Worm (Caenorhabditis elegans) whole organism, L4 larva: Measurements from ENCODE around the gene Y71H2B.11.

Experiments used
- F26F4.8 ChIP-seq: fragments of 200-800 bp; sonication (Bioruptor generic); conservative IDR thresholded peaks from 2 replicates; pipeline ENCODE4 v1.3.6; 2022; ENCODE audit warnings: missing genetic modification characterization, missing compliant biosample characterization
- F44E2.7 ChIP-seq: fragments of 200-800 bp; sonication (Bioruptor generic); IDR thresholded peaks from 2 replicates; pipeline ENCODE4 v2.1.2; 2022; ENCODE audit warnings: missing genetic modification characterization, missing compliant biosample characterization
- F49E8.2 ChIP-seq: sonication (generic microtip); optimal IDR thresholded peaks from 2 replicates; lab custom pipeline; 2016; ENCODE audit warnings: missing compliant biosample characterization, mild to moderate bottlenecking, missing genetic modification characterization, borderline replicate concordance
- T20F7.1 ChIP-seq: fragments of 200-800 bp; sonication (Bioruptor generic); optimal IDR thresholded peaks from 2 replicates; lab custom pipeline; 2018; ENCODE audit warnings: mild to moderate bottlenecking, missing genetic modification characterization, missing compliant biosample characterization
- Y105C5A.15 ChIP-seq: fragments of 200-800 bp; sonication (Bioruptor generic); IDR thresholded peaks from 2 replicates; pipeline ENCODE4 v1.3.6; 2022; ENCODE audit warnings: missing genetic modification characterization, missing compliant biosample characterization
- Y5F2A.4 ChIP-seq: fragments of 200-800 bp; sonication (Bioruptor generic); optimal IDR thresholded peaks from 2 replicates; lab custom pipeline; 2018; ENCODE audit warnings: mild to moderate bottlenecking, missing genetic modification characterization, missing compliant biosample characterization
- ZK337.2 ChIP-seq: fragments of 200-800 bp; sonication (Bioruptor generic); IDR thresholded peaks from 2 replicates; pipeline ENCODE4 v1.3.6; 2022; ENCODE audit warnings: missing genetic modification reagents, missing genetic modification characterization, missing compliant biosample characterization
- aha-1 ChIP-seq: fragments of 150-350 bp; peaks from one replicate; lab custom pipeline; 2014; ENCODE audit warnings: missing biosample characterization, missing genetic modification characterization
- ama-1 ChIP-seq: fragments of 150-350 bp; optimal IDR thresholded peaks from 2 replicates; lab custom pipeline; 2014; ENCODE audit warnings: inconsistent platforms, mixed read lengths
- ceh-20 ChIP-seq: fragments of 200-800 bp; sonication (Bioruptor generic); IDR thresholded peaks from 2 replicates; pipeline ENCODE4 v1.3.6; 2022; ENCODE audit warnings: missing genetic modification reagents, missing genetic modification characterization, missing compliant biosample characterization
- ceh-82 ChIP-seq: sonication (generic microtip); optimal IDR thresholded peaks from 2 replicates; lab custom pipeline; 2017; ENCODE audit warnings: missing biosample characterization, missing genetic modification characterization
- daf-16 ChIP-seq, 3 experiments: sonication (generic microtip); optimal IDR thresholded peaks; 2 replicates each; lab custom pipeline; 2016 to 2017; ENCODE audit warnings: missing genetic modification characterization in 3 of 3, missing genetic modification reagents in 3 of 3, mild to moderate bottlenecking in 2 of 3, missing compliant biosample characterization in 2 of 3, missing biosample characterization in 1 of 3, moderate library complexity in 1 of 3
- dmd-8 ChIP-seq: fragments of 200-800 bp; sonication (Bioruptor generic); IDR thresholded peaks from 2 replicates; pipeline ENCODE4 v1.3.6; 2022; ENCODE audit warnings: missing genetic modification characterization, missing compliant biosample characterization
- dmd-9 ChIP-seq: fragments of 200-800 bp; sonication (Bioruptor generic); IDR thresholded peaks from 2 replicates; pipeline ENCODE4 v1.3.6; 2022; ENCODE audit warnings: missing genetic modification reagents, missing genetic modification characterization, missing compliant biosample characterization
- duxl-1 ChIP-seq: sonication (generic microtip); optimal IDR thresholded peaks from 2 replicates; lab custom pipeline; 2016; ENCODE audit warnings: mild to moderate bottlenecking, missing genetic modification characterization, moderate library complexity, missing compliant biosample characterization; ENCODE audit not compliant: poor library complexity
- egl-27 ChIP-seq: sonication (generic microtip); optimal IDR thresholded peaks from 3 replicates; lab custom pipeline; 2017; ENCODE audit warnings: missing biosample characterization, missing genetic modification reagents, missing genetic modification characterization
- fkh-10 ChIP-seq: fragments of 150-350 bp; optimal IDR thresholded peaks from 2 replicates; lab custom pipeline; 2014; ENCODE audit warnings: missing biosample characterization, missing genetic modification reagents, missing genetic modification characterization
- hif-1 ChIP-seq, 2 experiments: sonication (generic microtip); optimal IDR thresholded peaks; 2 replicates each; lab custom pipeline; 2016 to 2017; ENCODE audit warnings: missing compliant biosample characterization in 2 of 2, missing genetic modification characterization in 2 of 2, missing genetic modification reagents in 2 of 2, missing genotype in 2 of 2, mild to moderate bottlenecking in 1 of 2
- hlh-11 ChIP-seq: fragments of 200-800 bp; sonication (Bioruptor generic); optimal IDR thresholded peaks from 2 replicates; lab custom pipeline; 2018; ENCODE audit warnings: mild to moderate bottlenecking, missing genetic modification characterization, missing compliant biosample characterization
- hlh-30 ChIP-seq: sonication (generic microtip); optimal IDR thresholded peaks from 2 replicates; lab custom pipeline; 2017; ENCODE audit warnings: antibody characterized with exemption, mild to moderate bottlenecking, missing genetic modification characterization, missing compliant biosample characterization; ENCODE audit not compliant: insufficient read depth
- hmg-1.1 ChIP-seq: fragments of 200-800 bp; sonication (Bioruptor generic); IDR thresholded peaks from 2 replicates; pipeline ENCODE4 v1.3.6; 2022; ENCODE audit warnings: missing genetic modification reagents, missing genetic modification characterization, missing compliant biosample characterization
- lin-15B ChIP-seq: fragments of 150-350 bp; sonication (generic microtip); optimal IDR thresholded peaks from 3 replicates; lab custom pipeline; 2014; ENCODE audit warnings: missing biosample characterization, missing genetic modification characterization
- lin-29 ChIP-seq: fragments of 200-800 bp; sonication (Bioruptor generic); IDR thresholded peaks from 2 replicates; pipeline ENCODE4 v1.3.6; 2022; ENCODE audit warnings: missing genetic modification reagents, missing genetic modification characterization, missing compliant biosample characterization
- lin-38 ChIP-seq: fragments of 200-800 bp; sonication (Bioruptor generic); IDR thresholded peaks from 2 replicates; pipeline ENCODE4 v1.3.6; 2022; ENCODE audit warnings: missing genetic modification reagents, missing genetic modification characterization, missing compliant biosample characterization
- lin-39 ChIP-seq: fragments of 150-350 bp; optimal IDR thresholded peaks from 2 replicates; lab custom pipeline; 2014; ENCODE audit warnings: missing biosample characterization, missing genetic modification reagents, missing genetic modification characterization
- madf-5 ChIP-seq, 2 experiments: fragments of 200-800 bp; sonication (Bioruptor generic); IDR thresholded peaks; 2 replicates each; pipeline ENCODE4 v1.3.6; 2022; ENCODE audit warnings: missing compliant biosample characterization in 2 of 2, missing genetic modification characterization in 2 of 2
- madf-9 ChIP-seq: fragments of 200-800 bp; sonication (Bioruptor generic); conservative IDR thresholded peaks from 2 replicates; pipeline ENCODE4 v1.3.6; 2022; ENCODE audit warnings: missing genetic modification reagents, missing genetic modification characterization, missing compliant biosample characterization
- mdl-1 ChIP-seq, 2 experiments: fragments of 150-350 bp in 1 of 2; sonication (generic microtip) in 1 of 2; optimal IDR thresholded peaks; 2 replicates each; lab custom pipeline; 2014 to 2017; ENCODE audit warnings: missing biosample characterization in 2 of 2, missing genetic modification characterization in 2 of 2
- mes-2 ChIP-seq: sonication (generic microtip); optimal IDR thresholded peaks from 2 replicates; lab custom pipeline; 2016; ENCODE audit warnings: missing genotype, mild to moderate bottlenecking, missing genetic modification characterization, missing compliant biosample characterization; ENCODE audit not compliant: poor library complexity, severe bottlenecking
- mxl-3 ChIP-seq: fragments of 200-800 bp; sonication (Bioruptor generic); optimal IDR thresholded peaks from 2 replicates; lab custom pipeline; 2018; ENCODE audit warnings: mild to moderate bottlenecking, missing genetic modification characterization, missing compliant biosample characterization
- nhr-10 ChIP-seq: fragments of 150-350 bp; optimal IDR thresholded peaks from 2 replicates; lab custom pipeline; 2014; ENCODE audit warnings: missing biosample characterization, missing genetic modification characterization
- nhr-102 ChIP-seq: sonication (generic microtip); optimal IDR thresholded peaks from 2 replicates; lab custom pipeline; 2016; ENCODE audit warnings: mild to moderate bottlenecking, missing genetic modification characterization, moderate library complexity, missing compliant biosample characterization
- nhr-25 ChIP-seq: sonication (generic microtip); optimal IDR thresholded peaks from 2 replicates; lab custom pipeline; 2017; ENCODE audit warnings: missing genetic modification characterization, mild to moderate bottlenecking, missing compliant biosample characterization, antibody characterized with exemption, moderate library complexity, borderline replicate concordance; ENCODE audit not compliant: insufficient read depth
- nhr-28 ChIP-seq: fragments of 150-350 bp; optimal IDR thresholded peaks from 2 replicates; lab custom pipeline; 2014; ENCODE audit warnings: missing biosample characterization, missing genetic modification characterization
- nhr-41 ChIP-seq: fragments of 200-800 bp; sonication (Bioruptor generic); IDR thresholded peaks from 2 replicates; pipeline ENCODE4 v1.3.6; 2022; ENCODE audit warnings: missing genetic modification reagents, missing genetic modification characterization, missing compliant biosample characterization
- nhr-42 ChIP-seq: fragments of 200-800 bp; sonication (Bioruptor generic); IDR thresholded peaks from 2 replicates; pipeline ENCODE4 v1.3.6; 2022; ENCODE audit warnings: missing genetic modification characterization, missing compliant biosample characterization
- nhr-6 ChIP-seq: fragments of 150-350 bp; optimal IDR thresholded peaks from 2 replicates; lab custom pipeline; 2014; ENCODE audit warnings: missing biosample characterization, missing genetic modification characterization
- nhr-77 ChIP-seq: fragments of 150-350 bp; optimal IDR thresholded peaks from 2 replicates; lab custom pipeline; 2014; ENCODE audit warnings: missing biosample characterization, missing genetic modification characterization
- pha-4 ChIP-seq, 2 experiments: fragments of 150-350 bp in 1 of 2; fragments of 200-800 bp in 1 of 2; sonication (Bioruptor generic) in 1 of 2; IDR thresholded peaks in 1 of 2; optimal IDR thresholded peaks in 1 of 2; 2 replicates each; pipeline versions ENCODE4 v1.3.6 to Lab custom; 2014 to 2022; ENCODE audit warnings: missing genetic modification characterization in 2 of 2, missing genetic modification reagents in 2 of 2, missing biosample characterization in 1 of 2, missing compliant biosample characterization in 1 of 2
- pqm-1 ChIP-seq: sonication (generic microtip); optimal IDR thresholded peaks from 2 replicates; lab custom pipeline; 2017; ENCODE audit warnings: missing biosample characterization, missing genetic modification characterization
- rbr-2 ChIP-seq: sonication (generic microtip); optimal IDR thresholded peaks from 2 replicates; lab custom pipeline; 2016; ENCODE audit warnings: missing genotype, missing genetic modification characterization, missing compliant biosample characterization
- sdz-12 ChIP-seq: fragments of 200-800 bp; sonication (Bioruptor generic); optimal IDR thresholded peaks from 2 replicates; lab custom pipeline; 2018; ENCODE audit warnings: mild to moderate bottlenecking, missing genetic modification characterization, missing compliant biosample characterization
- snpc-1.2 ChIP-seq: fragments of 200-800 bp; sonication (Bioruptor generic); IDR thresholded peaks from 2 replicates; pipeline ENCODE4 v1.3.6; 2022; ENCODE audit warnings: missing genetic modification reagents, missing genetic modification characterization, missing compliant biosample characterization
- spr-1 ChIP-seq: sonication (generic microtip); optimal IDR thresholded peaks from 2 replicates; lab custom pipeline; 2016; ENCODE audit warnings: mild to moderate bottlenecking, missing genetic modification characterization, missing compliant biosample characterization
- spr-3 ChIP-seq: fragments of 200-800 bp; sonication (Bioruptor generic); optimal IDR thresholded peaks from 2 replicates; lab custom pipeline; 2018; ENCODE audit warnings: mild to moderate bottlenecking, missing genetic modification characterization, missing compliant biosample characterization
- unc-130 ChIP-seq: sonication (generic microtip); optimal IDR thresholded peaks from 2 replicates; lab custom pipeline; 2016; ENCODE audit warnings: missing genetic modification reagents, missing genetic modification characterization, missing compliant biosample characterization
- unc-39 ChIP-seq: sonication (generic microtip); optimal IDR thresholded peaks from 2 replicates; lab custom pipeline; 2017; ENCODE audit warnings: missing biosample characterization, missing genetic modification characterization
- ztf-11 ChIP-seq: fragments of 150-350 bp; optimal IDR thresholded peaks from 2 replicates; lab custom pipeline; 2014; ENCODE audit warnings: missing biosample characterization, missing genetic modification characterization

Gene Y71H2B.11

DNA sequence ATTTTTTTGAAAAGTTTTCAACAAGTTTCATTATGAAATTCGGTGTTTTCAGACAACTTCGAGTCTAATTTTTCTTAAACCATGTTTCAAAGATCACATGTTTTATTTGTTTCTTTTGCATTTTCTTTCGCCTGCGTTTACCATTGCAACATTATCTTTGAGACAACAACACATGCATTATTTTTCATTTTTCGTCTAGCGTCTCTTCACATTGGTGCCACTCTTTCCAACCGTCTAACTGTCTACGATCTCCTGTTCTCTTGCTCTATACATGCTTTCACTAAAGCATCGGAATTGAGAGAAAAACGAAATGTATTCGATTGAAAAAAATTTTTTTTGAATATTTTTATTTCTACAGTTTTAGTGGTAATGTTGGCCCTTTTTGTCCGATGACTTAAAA is 25.2 kb upstream of the Y71H2B.11 start (continued):
- TF ChIP-seq F44E2.7 (GFP tag; lab: Robert Waterston, UW) (no peak), F49E8.2 (tag; lab: Kevin White, UChicago) (no peak), unc-130 (GFP tag; lab: Kevin White, UChicago) (no peak), nhr-28 (tag; lab: Kevin White, UChicago) (peak; percentile 53), madf-5 (GFP tag; IDR thresholded peaks at IDR 0.05; lab: Robert Waterston, UW) (no peak), lin-39 (tag; lab: Kevin White, UChicago) (no peak), nhr-77 (tag; lab: Kevin White, UChicago) (no peak), lin-38 (GFP tag; lab: Robert Waterston, UW) (no peak), mes-2 (tag; lab: Kevin White, UChicago) (peak; percentile 45), ceh-82 (tag; lab: Kevin White, UChicago) (no peak), dmd-8 (GFP tag; lab: Robert Waterston, UW) (no peak), spr-3 (no peak), Y5F2A.4 (GFP tag; lab: Kevin White, UChicago) (no peak), egl-27 (tag; lab: Kevin White, UChicago) (no peak), hlh-11 (tag; lab: Kevin White, UChicago) (peak; percentile 66), nhr-42 (GFP tag; lab: Robert Waterston, UW) (no peak), hlh-30 (tag; lab: Kevin White, UChicago) (peak; percentile 90), duxl-1 (tag; lab: Kevin White, UChicago) (no peak), daf-16 (GFP tag; optimal IDR thresholded peaks at IDR 0.05; lab: Kevin White, UChicago) (peak in 1 of 2 experiments; percentile 25), daf-16 (tag; optimal IDR thresholded peaks at IDR 0.05; lab: Kevin White, UChicago) (peak; percentile 93), sdz-12 (GFP tag; lab: Kevin White, UChicago) (no peak), nhr-25 (tag; lab: Kevin White, UChicago) (no peak), Y105C5A.15 (GFP tag; lab: Robert Waterston, UW) (no peak), dmd-9 (GFP tag; lab: Robert Waterston, UW) (no peak), ZK337.2 (GFP tag; lab: Robert Waterston, UW) (no peak), lin-15B (tag; lab: Kevin White, UChicago) (no peak), nhr-10 (no peak), F26F4.8 (no peak), ama-1 (no peak), spr-1 (tag; lab: Kevin White, UChicago) (no peak), nhr-102 (tag; lab: Kevin White, UChicago) (no peak), rbr-2 (tag; lab: Kevin White, UChicago) (peak; percentile 18), madf-9 (GFP tag; lab: Robert Waterston, UW) (no peak), T20F7.1 (GFP tag; lab: Kevin White, UChicago) (peak; percentile 30), mdl-1 (tag; optimal IDR thresholded peaks at IDR 0.05; lab: Kevin White, UChicago) (peak in 1 of 2 experiments; percentile 63), ceh-20 (GFP tag; lab: Robert Waterston, UW) (no peak), ztf-11 (tag; lab: Kevin White, UChicago) (no peak), mxl-3 (GFP tag; lab: Kevin White, UChicago) (peak; percentile 49), unc-39 (tag; lab: Kevin White, UChicago) (no peak), snpc-1.2 (GFP tag; lab: Robert Waterston, UW) (no peak), hif-1 (tag; optimal IDR thresholded peaks at IDR 0.05; lab: Kevin White, UChicago) (no peak), pqm-1 (tag; lab: Kevin White, UChicago) (no peak), nhr-41 (GFP tag; lab: Robert Waterston, UW) (no peak), aha-1 (tag; lab: Kevin White, UChicago) (no peak), nhr-6 (tag; lab: Kevin White, UChicago) (peak; percentile 63), lin-29 (GFP tag; lab: Robert Waterston, UW) (no peak), hmg-1.1 (GFP tag; lab: Robert Waterston, UW) (0 out of 2 replicates have a peak, but pooled peaks have one; percentile 26), fkh-10 (no peak), pha-4 (GFP tag; IDR thresholded peaks at IDR 0.05; lab: Robert Waterston, UW) (no peak), pha-4 (tag; optimal IDR thresholded peaks at IDR 0.05; lab: Kevin White, UChicago) (peak; percentile 30)
